Worm (Caenorhabditis elegans): ENCODE measurements around the gene F44E2.3.

ce11 chrIII:8807246-8807645 lies 21.9 kb downstream of the F44E2.3 start, which contains the start of gene F54F2.7:
- TF ChIP-seq sem-2 (GFP tag; optimal IDR thresholded peaks at IDR 0.05) (no peak), unc-62 (GFP tag; optimal IDR thresholded peaks at IDR 0.05) (no peak), lin-32 (GFP tag; optimal IDR thresholded peaks at IDR 0.05) (no peak), ztf-11 (tag; optimal IDR thresholded peaks at IDR 0.05) (no peak), mep-1 (tag; optimal IDR thresholded peaks at IDR 0.05) (no peak)

All from whole organism, mixed stage, embryonic.